Fruit fly (Drosophila melanogaster): Measurements from ENCODE around the gene CG5160.

CG5160 gene

dm6 chr2L:7398528-7398927, at the start of gene CG5160:
TSS of gene CG5160 (minus strand) at chr2L:7398750.
- no peak for TF ChIP-seq CG17801 (GFP tag; optimal IDR thresholded peaks at IDR 0.05; ENCODE audit: partially characterized antibody)

- no peak for TF ChIP-seq CG17801 (GFP tag; optimal IDR thresholded peaks at IDR 0.05; ENCODE audit: partially characterized antibody)
These were observed 49.3 kb upstream of the CG5160 start for dm6 chr2L:7447820-7448219.

- no peak for TF ChIP-seq CG17801 (GFP tag; optimal IDR thresholded peaks at IDR 0.05; ENCODE audit: partially characterized antibody)
These were observed 44.4 kb upstream of the CG5160 start for dm6 chr2L:7442929-7443328.

dm6 chr2L:7442106-7442505, 43.6 kb upstream of the CG5160 start:
- TF ChIP-seq CG17801 (GFP tag; optimal IDR thresholded peaks at IDR 0.05; ENCODE audit: partially characterized antibody): no peak

- TF ChIP-seq CG17801 (GFP tag; optimal IDR thresholded peaks at IDR 0.05; ENCODE audit: partially characterized antibody): no peak
These were observed 42.0 kb upstream of the CG5160 start for dm6 chr2L:7440458-7441018.

dm6 chr2L:7438505-7438904, 40.0 kb upstream of the CG5160 start:
- TF ChIP-seq CG17801 (GFP tag; optimal IDR thresholded peaks at IDR 0.05; ENCODE audit: partially characterized antibody): peak; percentile 21

dm6 chr2L:7437325-7437707, 38.8 kb upstream of the CG5160 start, which contains the start of gene CG5973:
TSS of gene CG5973 (plus strand) at chr2L:7437492.
- TF ChIP-seq CG17801 (GFP tag; optimal IDR thresholded peaks at IDR 0.05; ENCODE audit: partially characterized antibody): peak; percentile 29

- TF ChIP-seq CG17801 (GFP tag; optimal IDR thresholded peaks at IDR 0.05; ENCODE audit: partially characterized antibody): peak; percentile 72
These were observed 38.2 kb upstream of the CG5160 start for dm6 chr2L:7436492-7437324.

dm6 chr2L:7435475-7435874, 36.9 kb upstream of the CG5160 start:
- TF ChIP-seq CG17801 (GFP tag; optimal IDR thresholded peaks at IDR 0.05; ENCODE audit: partially characterized antibody): no peak

dm6 chr2L:7434737-7435356, 36.3 kb upstream of the CG5160 start:
- TF ChIP-seq CG17801 (GFP tag; optimal IDR thresholded peaks at IDR 0.05; ENCODE audit: partially characterized antibody): peak; percentile 93

dm6 chr2L:7433957-7434736, 35.6 kb upstream of the CG5160 start:
- peak; percentile 88 for TF ChIP-seq CG17801 (GFP tag; optimal IDR thresholded peaks at IDR 0.05; ENCODE audit: partially characterized antibody)

- TF ChIP-seq CG17801 (GFP tag; optimal IDR thresholded peaks at IDR 0.05; ENCODE audit: partially characterized antibody): no peak
These were observed 34.9 kb upstream of the CG5160 start, which contains the start of gene CG5958 for dm6 chr2L:7433337-7433956. TSS of gene CG5958 (minus strand) at chr2L:7433516.

- TF ChIP-seq CG17801 (GFP tag; optimal IDR thresholded peaks at IDR 0.05; ENCODE audit: partially characterized antibody): no peak
These were observed 33.5 kb upstream of the CG5160 start for dm6 chr2L:7431861-7432601.

- no peak for TF ChIP-seq CG17801 (GFP tag; optimal IDR thresholded peaks at IDR 0.05; ENCODE audit: partially characterized antibody)
These were observed 31.8 kb upstream of the CG5160 start for dm6 chr2L:7430313-7430712.

Data from ovary, adult (tissue).